Fruit fly (Drosophila melanogaster): ENCODE results near the gene DZIP1.

dm6 chr3R:24556554-24556953, 41.5 kb downstream of the DZIP1 start:
- TF ChIP-seq CG17806 (tag; optimal IDR thresholded peaks at IDR 0.05), result no peak
- no peak for TF ChIP-seq EcR (GFP tag; optimal IDR thresholded peaks at IDR 0.05)
- TF ChIP-seq CG34367 (tag; optimal IDR thresholded peaks at IDR 0.05), result no peak
- no peak for TF ChIP-seq CG13204 (GFP tag; optimal IDR thresholded peaks at IDR 0.05)
- TF ChIP-seq CG4496 (GFP tag; IDR thresholded peaks at IDR 0.05), result no peak
- no peak for TF ChIP-seq CG14655 (GFP tag; optimal IDR thresholded peaks at IDR 0.05)
- TF ChIP-seq D1 (tag; optimal IDR thresholded peaks at IDR 0.05), result no peak
